Fruit fly (Drosophila melanogaster) whole organism, embryonic: Measurements from ENCODE around the gene Gad1.

Experiments
- Atf3 ChIP-seq: fragments of 200-800 bp; sonication (Bioruptor generic); optimal IDR thresholded peaks from 3 replicates; lab custom pipeline; 2016; ENCODE audit warnings: missing biosample characterization, missing genetic modification characterization
- Blimp-1 ChIP-seq: fragments of 200-800 bp; sonication (Bioruptor generic); optimal IDR thresholded peaks from 3 replicates; lab custom pipeline; 2018; ENCODE audit warnings: missing biosample characterization, missing genetic modification characterization, mild to moderate bottlenecking, moderate library complexity, missing genetic modification reagents
- CG10431 ChIP-seq: fragments of 200-800 bp; sonication (Bioruptor generic); optimal IDR thresholded peaks from 3 replicates; lab custom pipeline; 2018; ENCODE audit warnings: missing biosample characterization, mild to moderate bottlenecking, missing genetic modification characterization
- CG11085 ChIP-seq: fragments of 200-800 bp; sonication (Bioruptor generic); IDR thresholded peaks from 2 replicates; pipeline ENCODE4 v1.3.6; 2022; ENCODE audit warnings: missing biosample characterization, missing genetic modification characterization
- CG11456 ChIP-seq: fragments of 200-800 bp; sonication (Bioruptor generic); IDR thresholded peaks from 3 replicates; pipeline ENCODE4 v1.3.6; 2022; ENCODE audit warnings: missing biosample characterization, missing genetic modification characterization
- CG1233 ChIP-seq: fragments of 200-800 bp; sonication (Bioruptor generic); optimal IDR thresholded peaks from 4 replicates; lab custom pipeline; 2018; ENCODE audit warnings: missing biosample characterization, mild to moderate bottlenecking, missing genetic modification characterization
- CG12942 ChIP-seq: fragments of 200-800 bp; sonication (Bioruptor generic); optimal IDR thresholded peaks from 3 replicates; lab custom pipeline; 2016; ENCODE audit warnings: missing biosample characterization, missing genetic modification characterization
- CG13123 ChIP-seq: fragments of 200-800 bp; sonication (Bioruptor generic); optimal IDR thresholded peaks from 2 replicates; lab custom pipeline; 2016; ENCODE audit warnings: missing biosample characterization, missing genetic modification characterization
- CG13624 ChIP-seq: fragments of 200-800 bp; sonication (Bioruptor generic); optimal IDR thresholded peaks from 2 replicates; lab custom pipeline; 2016; ENCODE audit warnings: missing biosample characterization, missing genetic modification characterization
- CG14667 ChIP-seq: fragments of 200-800 bp; sonication (Bioruptor generic); IDR thresholded peaks from 2 replicates; pipeline ENCODE4 v1.3.6; 2022; ENCODE audit warnings: missing biosample characterization, missing genetic modification characterization
- CG14710 ChIP-seq: fragments of 200-800 bp; sonication (Bioruptor generic); optimal IDR thresholded peaks from 3 replicates; lab custom pipeline; 2019; ENCODE audit warnings: missing biosample characterization, mild to moderate bottlenecking, missing genetic modification characterization, moderate library complexity
- CG15011 ChIP-seq: fragments of 200-800 bp; sonication (Bioruptor generic); optimal IDR thresholded peaks from 3 replicates; lab custom pipeline; 2018; ENCODE audit warnings: missing biosample characterization, mild to moderate bottlenecking, missing genetic modification characterization
- CG15479 ChIP-seq: fragments of 200-800 bp; sonication (Bioruptor generic); optimal IDR thresholded peaks from 3 replicates; lab custom pipeline; 2019; ENCODE audit warnings: missing biosample characterization, mild to moderate bottlenecking, missing genetic modification characterization, moderate library complexity
- CG15601 ChIP-seq: fragments of 200-800 bp; sonication (Bioruptor generic); optimal IDR thresholded peaks from 3 replicates; lab custom pipeline; 2019; ENCODE audit warnings: missing biosample characterization, mild to moderate bottlenecking, missing genetic modification characterization, moderate library complexity
- CG16813 ChIP-seq: fragments of 200-800 bp; sonication (Bioruptor generic); IDR thresholded peaks from 3 replicates; pipeline ENCODE4 v1.3.6; 2022; ENCODE audit warnings: missing biosample characterization, missing genetic modification characterization; ENCODE audit not compliant: partially characterized antibody
- CG17385 ChIP-seq: fragments of 200-800 bp; sonication (Bioruptor generic); optimal IDR thresholded peaks from 3 replicates; lab custom pipeline; 2018; ENCODE audit warnings: missing biosample characterization, mild to moderate bottlenecking, missing genetic modification characterization
- CG17802 ChIP-seq: fragments of 200-800 bp; sonication (Bioruptor generic); optimal IDR thresholded peaks from 2 replicates; lab custom pipeline; 2018; ENCODE audit warnings: missing biosample characterization, mild to moderate bottlenecking, missing genetic modification characterization, moderate library complexity
- CG2120 ChIP-seq: fragments of 200-800 bp; sonication (Bioruptor generic); optimal IDR thresholded peaks from 3 replicates; lab custom pipeline; 2016; ENCODE audit warnings: missing biosample characterization, missing genetic modification characterization
- CG30431 ChIP-seq: fragments of 200-800 bp; sonication (Bioruptor generic); optimal IDR thresholded peaks from 2 replicates; lab custom pipeline; 2017; ENCODE audit warnings: missing biosample characterization, missing genetic modification characterization
- CG3065 ChIP-seq: fragments of 200-800 bp; sonication (Bioruptor generic); optimal IDR thresholded peaks from 2 replicates; lab custom pipeline; 2016; ENCODE audit warnings: missing biosample characterization, missing genetic modification characterization
- CG32772 ChIP-seq: fragments of 200-800 bp; sonication (Bioruptor generic); IDR thresholded peaks from 2 replicates; pipeline ENCODE4 v1.3.6; 2022; ENCODE audit warnings: missing biosample characterization, missing genetic modification characterization
- CG33213 ChIP-seq: fragments of 200-800 bp; sonication (Bioruptor generic); optimal IDR thresholded peaks from 3 replicates; lab custom pipeline; 2016; ENCODE audit warnings: missing biosample characterization, missing genetic modification characterization
- CG4820 ChIP-seq: fragments of 200-800 bp; sonication (Bioruptor generic); optimal IDR thresholded peaks from 3 replicates; lab custom pipeline; 2016; ENCODE audit warnings: missing biosample characterization, missing genetic modification characterization
- CG6654 ChIP-seq: fragments of 200-800 bp; sonication (Bioruptor generic); optimal IDR thresholded peaks from 2 replicates; lab custom pipeline; 2017; ENCODE audit warnings: missing biosample characterization, mild to moderate bottlenecking, missing genetic modification characterization
- CG8290 ChIP-seq, 3 experiments: fragments of 200-800 bp; sonication (Bioruptor generic); optimal IDR thresholded peaks; 2 replicates each; lab custom pipeline; 2016 to 2019; ENCODE audit warnings: missing biosample characterization in 3 of 3, missing genetic modification characterization in 3 of 3, mild to moderate bottlenecking in 2 of 3, moderate library complexity in 1 of 3
- CG8924 ChIP-seq: fragments of 200-800 bp; optimal IDR thresholded peaks from 3 replicates; lab custom pipeline; 2019; ENCODE audit warnings: missing biosample characterization, mild to moderate bottlenecking, missing genetic modification characterization, moderate library complexity
- CG8944 ChIP-seq: fragments of 200-800 bp; sonication (Bioruptor generic); optimal IDR thresholded peaks from 3 replicates; lab custom pipeline; 2016; ENCODE audit warnings: missing biosample characterization, missing genetic modification characterization
- Ets65A ChIP-seq: fragments of 200-800 bp; sonication (Bioruptor generic); peaks from one replicate; lab custom pipeline; 2016; ENCODE audit warnings: missing biosample characterization, missing genetic modification characterization
- HLHmδ ChIP-seq: fragments of 200-800 bp; sonication (Bioruptor generic); optimal IDR thresholded peaks from 2 replicates; lab custom pipeline; 2018; ENCODE audit warnings: missing biosample characterization, mild to moderate bottlenecking, missing genetic modification characterization, moderate library complexity
- Hmr ChIP-seq: fragments of 200-800 bp; sonication (Bioruptor generic); optimal IDR thresholded peaks from 3 replicates; lab custom pipeline; 2017; ENCODE audit warnings: mild to moderate bottlenecking, missing biosample characterization, missing genetic modification reagents, missing genetic modification characterization
- NC2β ChIP-seq: fragments of 200-800 bp; sonication (Bioruptor generic); optimal IDR thresholded peaks from 2 replicates; lab custom pipeline; 2016; ENCODE audit warnings: missing biosample characterization, missing genetic modification characterization
- Poxn ChIP-seq: fragments of 200-800 bp; sonication (Bioruptor generic); IDR thresholded peaks from 2 replicates; pipeline ENCODE4 v1.3.6; 2022; ENCODE audit warnings: missing biosample characterization, missing genetic modification characterization
- Rfx ChIP-seq: fragments of 200-800 bp; sonication (Bioruptor generic); IDR thresholded peaks from 2 replicates; pipeline ENCODE4 v1.3.6; 2022; ENCODE audit warnings: missing biosample characterization, missing genetic modification characterization
- Sox102F ChIP-seq: fragments of 200-800 bp; sonication (Bioruptor generic); optimal IDR thresholded peaks from 2 replicates; lab custom pipeline; 2018; ENCODE audit warnings: missing biosample characterization, mild to moderate bottlenecking, missing genetic modification characterization, moderate library complexity
- Spps ChIP-seq: fragments of 200-800 bp; sonication (Bioruptor generic); optimal IDR thresholded peaks from 2 replicates; lab custom pipeline; 2018; ENCODE audit warnings: missing biosample characterization, mild to moderate bottlenecking, missing genetic modification characterization
- Tbp ChIP-seq: fragments of >200 bp; optimal IDR thresholded peaks from 2 replicates; lab custom pipeline; 2018; ENCODE audit warnings: missing biosample characterization, missing genetic modification characterization
- ara ChIP-seq: fragments of 200-800 bp; sonication (Bioruptor generic); IDR thresholded peaks from 2 replicates; pipeline ENCODE4 v1.3.6; 2022; ENCODE audit warnings: missing biosample characterization, missing genetic modification characterization
- corto ChIP-seq: fragments of 200-800 bp; sonication (Bioruptor generic); optimal IDR thresholded peaks from 2 replicates; lab custom pipeline; 2016; ENCODE audit warnings: missing biosample characterization, mild to moderate bottlenecking, missing genetic modification characterization, moderate library complexity
- esg ChIP-seq: fragments of 200-800 bp; sonication (Bioruptor generic); conservative IDR thresholded peaks from 2 replicates; pipeline ENCODE4 v1.3.6; 2022; ENCODE audit warnings: missing biosample characterization, missing genetic modification characterization
- hkb ChIP-seq, 2 experiments: fragments of 200-800 bp in 1 of 2; fragments of >200 bp in 1 of 2; sonication (Bioruptor generic) in 1 of 2; IDR thresholded peaks in 1 of 2; optimal IDR thresholded peaks in 1 of 2; 2 replicates each; pipeline versions ENCODE4 v1.3.6 to Lab custom; 2017 to 2022; ENCODE audit warnings: missing biosample characterization in 1 of 2, missing genetic modification characterization in 1 of 2
- klu ChIP-seq: fragments of 200-800 bp; sonication (Bioruptor generic); IDR thresholded peaks from 2 replicates; pipeline ENCODE4 v1.3.6; 2022; ENCODE audit warnings: missing biosample characterization, missing genetic modification characterization
- knrl ChIP-seq: fragments of 200-800 bp; sonication (Bioruptor generic); IDR thresholded peaks from 3 replicates; pipeline ENCODE4 v1.3.6; 2022; ENCODE audit warnings: missing biosample characterization, missing genetic modification characterization; ENCODE audit not compliant: partially characterized antibody
- nmo ChIP-seq: fragments of 200-800 bp; sonication (Bioruptor generic); optimal IDR thresholded peaks from 2 replicates; lab custom pipeline; 2018; ENCODE audit warnings: missing biosample characterization, mild to moderate bottlenecking, missing genetic modification characterization, moderate library complexity
- pum ChIP-seq: fragments of 200-800 bp; sonication (Bioruptor generic); optimal IDR thresholded peaks from 2 replicates; lab custom pipeline; 2016; ENCODE audit warnings: missing biosample characterization, missing genetic modification characterization
- sc ChIP-seq, 3 experiments: fragments of >200 bp in 2 of 3; fragments of 200-800 bp in 1 of 3; sonication (Bioruptor generic) in 1 of 3; optimal IDR thresholded peaks; 2 replicates in 2 of 3; 3 replicates in 1 of 3; lab custom pipeline; 2017; ENCODE audit warnings: mild to moderate bottlenecking in 1 of 3, missing biosample characterization in 1 of 3, missing genetic modification characterization in 1 of 3, missing genetic modification reagents in 1 of 3
- stc ChIP-seq: fragments of 200-800 bp; sonication (Bioruptor generic); IDR thresholded peaks from 2 replicates; pipeline ENCODE4 v1.3.6; 2022; ENCODE audit warnings: missing biosample characterization, missing genetic modification characterization

Gene Gad1

dm6 chr3L:4044497-4044896, 44.0 kb downstream of the Gad1 start (continued):
- no peak for TF ChIP-seq CG1233 (GFP tag; lab: Kevin White, UChicago)
- TF ChIP-seq NC2β = no peak
- no peak for TF ChIP-seq CG15479 (GFP tag; lab: Kevin White, UChicago)
- TF ChIP-seq Hmr (GFP tag; lab: Kevin White, UChicago) = no peak

DNA sequence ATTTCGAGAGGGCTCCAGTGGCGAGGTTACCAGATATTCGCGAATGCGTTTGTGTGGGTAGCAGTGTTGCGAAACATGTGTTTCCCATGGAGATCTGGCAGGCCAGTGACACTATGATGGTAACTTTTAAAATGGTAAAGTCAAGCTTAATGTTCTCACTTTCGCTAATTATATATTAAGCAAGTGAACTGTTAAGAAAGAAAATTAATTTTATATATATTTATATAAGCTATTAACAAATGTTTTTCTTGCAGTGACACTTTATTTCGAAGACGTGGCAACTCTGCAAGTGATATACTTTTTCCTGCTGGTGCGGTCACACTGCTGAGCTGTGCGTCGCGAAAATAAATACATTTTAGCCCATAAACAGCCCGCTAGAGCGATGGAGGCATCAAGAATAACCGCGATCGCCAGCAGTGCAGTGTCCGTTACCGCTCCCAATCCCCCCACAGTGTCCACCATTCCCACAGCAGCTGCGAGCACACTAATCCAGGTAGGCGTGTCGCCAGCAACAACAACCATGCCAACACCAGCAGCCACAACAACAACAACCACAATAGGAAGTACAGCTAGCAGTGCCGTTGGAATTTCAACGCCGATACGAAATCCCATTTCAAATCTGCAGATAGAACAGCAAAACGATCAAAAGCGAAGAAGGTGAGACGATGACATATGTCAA, 48.2 kb downstream of the Gad1 start, which contains the start of the genes CG11593 and Rcd5:
Gene CG11593 (minus strand): TSS at position 236 of the 679 bp plus-strand sequence.
Gene Rcd5 (plus strand): TSS at position 283 of the 679 bp plus-strand sequence.
- TF ChIP-seq Blimp-1 (GFP tag; lab: Kevin White, UChicago) (no peak), Rfx (GFP tag; lab: Robert Waterston, UW) (peak; percentile 89), CG2120 (no peak), CG17385 (peak; percentile 48), CG30431 (GFP tag; lab: Kevin White, UChicago) (peak; percentile 66), CG11085 (GFP tag; lab: Robert Waterston, UW) (peak; percentile 22; the same call in 1 of the 2 replicates), CG13624 (GFP tag; lab: Kevin White, UChicago) (no peak), CG10431 (GFP tag; lab: Kevin White, UChicago) (no peak), CG8944 (GFP tag; lab: Kevin White, UChicago) (peak; percentile 6), CG4820 (GFP tag; lab: Kevin White, UChicago) (peak; percentile 55), CG15601 (tag; lab: Kevin White, UChicago) (no peak), knrl (peak; percentile 53; the same call in 2 of the 3 replicates), CG13123 (GFP tag; lab: Kevin White, UChicago) (peak; percentile 25), CG8290 (GFP tag; optimal IDR thresholded peaks at IDR 0.05; lab: Kevin White, UChicago) (peak; percentile 59), CG8290 (tag; optimal IDR thresholded peaks at IDR 0.05; lab: Kevin White, UChicago) (no peak), esg (GFP tag; lab: Robert Waterston, UW) (peak; percentile 81), pum (GFP tag; lab: Kevin White, UChicago) (peak; percentile 35), Sox102F (GFP tag; lab: Kevin White, UChicago) (peak; percentile 65), corto (GFP tag; lab: Kevin White, UChicago) (no peak), CG6654 (no peak), Spps (tag; lab: Kevin White, UChicago) (peak; percentile 41), CG15011 (GFP tag; lab: Kevin White, UChicago) (no peak), CG14667 (GFP tag; lab: Robert Waterston, UW) (peak; percentile 83), CG14710 (tag; lab: Kevin White, UChicago) (peak; percentile 96), nmo (GFP tag; lab: Kevin White, UChicago) (peak; percentile 89), CG16813 (GFP tag; lab: Robert Waterston, UW) (peak; percentile 49; the same call in 2 of the 3 replicates), sc (optimal IDR thresholded peaks at IDR 0.05; lab: Kevin White, UChicago) (no peak), sc (GFP tag; optimal IDR thresholded peaks at IDR 0.05; lab: Kevin White, UChicago) (peak; percentile 31), CG33213 (GFP tag; lab: Kevin White, UChicago) (no peak), Atf3 (GFP tag; lab: Kevin White, UChicago) (no peak), CG32772 (peak; percentile 89), CG1233 (GFP tag; lab: Kevin White, UChicago) (peak; percentile 8), CG3065 (GFP tag; lab: Kevin White, UChicago) (peak; percentile 80), ara (peak; percentile 73), CG11456 (GFP tag; lab: Robert Waterston, UW) (peak; percentile 86), HLHmδ (GFP tag; lab: Kevin White, UChicago) (no peak), Ets65A (GFP tag; lab: Kevin White, UChicago) (peak; percentile 51), CG12942 (peak; percentile 75), CG8924 (tag; lab: Kevin White, UChicago) (peak; percentile 61), klu (peak; percentile 54; the same call in 1 of the 2 replicates), Tbp (GFP tag; lab: Kevin White, UChicago) (no peak), CG17802 (tag; lab: Kevin White, UChicago) (peak; percentile 37), Poxn (peak; percentile 60; the same call in 1 of the 2 replicates), hkb (optimal IDR thresholded peaks at IDR 0.05; lab: Kevin White, UChicago) (peak; percentile 88), hkb (GFP tag; IDR thresholded peaks at IDR 0.05; lab: Robert Waterston, UW) (peak; percentile 47), stc (peak; percentile 67; the same call in 1 of the 2 replicates)
